Worm (Caenorhabditis elegans): Measurements from ENCODE around the gene mrps-22.

mrps-22 gene

DNA sequence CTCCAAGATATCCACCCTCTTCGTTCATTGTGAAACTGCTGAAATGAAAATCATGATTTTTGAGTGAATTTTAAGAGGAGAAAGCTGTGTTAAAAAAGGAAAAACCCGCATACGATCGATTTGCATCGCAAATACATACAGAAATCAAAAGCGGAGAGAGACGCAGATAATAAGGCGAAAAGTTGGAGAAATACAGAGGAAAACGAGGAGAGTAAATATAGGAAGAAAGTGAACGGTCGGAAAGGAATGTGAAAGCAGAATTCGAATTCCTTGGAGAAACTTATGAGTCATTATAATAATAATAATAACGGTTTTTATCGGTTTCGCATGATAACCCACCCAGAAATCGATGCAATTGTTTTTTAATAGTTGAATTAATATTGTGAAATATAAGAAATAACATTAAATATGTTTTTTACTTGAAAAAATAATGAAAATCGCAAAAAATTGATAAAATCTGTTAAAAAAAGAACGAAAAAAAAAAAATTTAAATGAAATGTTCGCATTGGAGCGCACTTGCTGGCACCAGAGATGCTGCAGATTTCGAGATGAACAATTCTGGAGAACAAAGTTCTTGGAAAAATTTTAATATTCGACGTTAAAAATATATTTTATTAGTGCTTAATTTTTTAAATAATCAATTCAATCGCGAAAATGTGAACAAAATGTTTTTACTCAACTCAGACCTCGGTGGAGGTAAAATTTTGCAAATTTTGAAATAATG, 25.0 kb downstream of the mrps-22 start, which contains the start of gene ccm-3 (continued):
- TF ChIP-seq nhr-84 (tag; optimal IDR thresholded peaks at IDR 0.05) (no peak), nhr-19 (GFP tag; conservative IDR thresholded peaks at IDR 0.05) (0 out of 2 replicates have a peak, but pooled peaks have one; percentile 22), C16A3.4 (tag; optimal IDR thresholded peaks at IDR 0.05) (peak; percentile 50), F16B12.6 (tag; optimal IDR thresholded peaks at IDR 0.05) (peak; percentile 3), Y116A8C.19 (tag; optimal IDR thresholded peaks at IDR 0.05; ENCODE audit: borderline replicate concordance) (no peak), ztf-11 (tag; optimal IDR thresholded peaks at IDR 0.05) (no peak), isw-1 (GFP tag; IDR thresholded peaks at IDR 0.05) (no peak; the same call in 1 of the 2 replicates), ceh-82 (tag; optimal IDR thresholded peaks at IDR 0.05) (peak in 2 of 3 experiments; percentile 15 to 54), ceh-90 (tag; optimal IDR thresholded peaks at IDR 0.05) (no peak), lin-14 (GFP tag; optimal IDR thresholded peaks at IDR 0.05) (peak; percentile 63), nhr-237 (tag; optimal IDR thresholded peaks at IDR 0.05) (no peak), ces-1 (GFP tag; optimal IDR thresholded peaks at IDR 0.05) (no peak), xbp-1 (tag; optimal IDR thresholded peaks at IDR 0.05) (peak; percentile 23), nhr-47 (tag; optimal IDR thresholded peaks at IDR 0.05) (peak; percentile 30), blmp-1 (tag; optimal IDR thresholded peaks at IDR 0.05) (peak; percentile 98), unc-86 (tag; optimal IDR thresholded peaks at IDR 0.05) (peak; percentile 1), efl-1 (optimal IDR thresholded peaks at IDR 0.05) (peak; percentile 43 to 52), efl-1 (GFP tag; optimal IDR thresholded peaks at IDR 0.05 in 1 of 2) (peak in 1 of 2 experiments; percentile 45), rnt-1 (tag; optimal IDR thresholded peaks at IDR 0.05) (peak; percentile 42), unc-62 (GFP tag; optimal IDR thresholded peaks at IDR 0.05) (no peak)

DNA sequence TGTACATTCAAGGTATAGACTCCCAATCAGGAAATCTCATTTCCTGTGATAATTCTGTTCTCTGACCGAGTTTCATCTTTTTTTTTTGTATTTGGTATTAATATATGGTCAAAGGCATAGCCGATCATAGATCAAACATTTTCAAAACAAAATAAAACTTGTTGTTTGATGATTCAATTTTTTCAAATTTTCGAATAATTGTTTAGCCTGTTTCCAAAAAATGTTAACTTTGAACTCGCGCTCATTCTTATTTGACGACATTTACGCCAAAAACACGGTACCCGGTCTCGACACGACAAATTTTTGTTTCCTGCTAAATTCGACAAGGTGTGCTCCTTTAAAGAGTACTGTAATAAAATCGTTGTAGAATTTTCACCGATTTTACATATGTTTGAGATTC, 26.4 kb downstream of the mrps-22 start:
- TF ChIP-seq pag-3 (tag; optimal IDR thresholded peaks at IDR 0.05; ENCODE audit: borderline replicate concordance, insufficient read depth): no peak
- TF ChIP-seq efl-1 (optimal IDR thresholded peaks at IDR 0.05): no peak
- TF ChIP-seq efl-1 (GFP tag; optimal IDR thresholded peaks at IDR 0.05 in 1 of 2): peak in 1 of 2 experiments; percentile 65

DNA sequence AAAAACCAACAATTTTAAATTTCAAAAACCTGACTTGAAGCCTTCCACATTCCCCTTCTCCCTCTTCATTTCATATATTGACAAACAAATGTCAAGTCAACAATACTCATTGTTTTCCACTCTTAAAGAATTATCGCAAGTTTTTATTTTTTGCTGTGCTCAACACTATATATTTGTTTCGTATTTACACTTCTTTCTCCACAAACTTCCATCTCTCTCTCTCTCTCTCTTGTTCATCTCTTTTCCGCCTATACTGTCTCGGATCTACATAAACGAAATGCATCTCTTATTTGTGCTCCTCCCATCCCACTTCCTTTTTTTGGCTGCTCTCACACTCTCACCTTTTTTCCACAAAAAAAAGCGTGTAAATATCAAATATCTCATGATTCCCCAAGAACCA, 30.3 kb downstream of the mrps-22 start, which contains the start of gene C14A4.12:
TSS of gene C14A4.12 (plus strand) at position 301 of the 400 bp plus-strand sequence.
- no peak for TF ChIP-seq fkh-8 (tag; optimal IDR thresholded peaks at IDR 0.05)
- TF ChIP-seq hpl-2 (GFP tag; optimal IDR thresholded peaks at IDR 0.05): no peak
- TF ChIP-seq nhr-90 (tag; optimal IDR thresholded peaks at IDR 0.05; ENCODE audit: poor library complexity): no peak
- TF ChIP-seq fkh-10 (GFP tag; optimal IDR thresholded peaks at IDR 0.05): no peak
- TF ChIP-seq swsn-7 (tag; optimal IDR thresholded peaks at IDR 0.05): no peak
- TF ChIP-seq unc-62 (GFP tag; optimal IDR thresholded peaks at IDR 0.05): no peak
- no peak for TF ChIP-seq tbx-2 (tag; optimal IDR thresholded peaks at IDR 0.05)
- no peak for TF ChIP-seq ets-5 (GFP tag; IDR thresholded peaks at IDR 0.05)
- no peak for TF ChIP-seq unc-130 (tag; optimal IDR thresholded peaks at IDR 0.05)
- TF ChIP-seq snu-23 (GFP tag; optimal IDR thresholded peaks at IDR 0.05): no peak
- TF ChIP-seq blmp-1 (tag; optimal IDR thresholded peaks at IDR 0.05): no peak
- no peak for TF ChIP-seq nhr-47 (tag; optimal IDR thresholded peaks at IDR 0.05)
- TF ChIP-seq dpl-1 (GFP tag; optimal IDR thresholded peaks at IDR 0.05): no peak
- TF ChIP-seq skn-1 (tag; optimal IDR thresholded peaks at IDR 0.05): no peak
- no peak for TF ChIP-seq isw-1 (GFP tag; IDR thresholded peaks at IDR 0.05)

DNA sequence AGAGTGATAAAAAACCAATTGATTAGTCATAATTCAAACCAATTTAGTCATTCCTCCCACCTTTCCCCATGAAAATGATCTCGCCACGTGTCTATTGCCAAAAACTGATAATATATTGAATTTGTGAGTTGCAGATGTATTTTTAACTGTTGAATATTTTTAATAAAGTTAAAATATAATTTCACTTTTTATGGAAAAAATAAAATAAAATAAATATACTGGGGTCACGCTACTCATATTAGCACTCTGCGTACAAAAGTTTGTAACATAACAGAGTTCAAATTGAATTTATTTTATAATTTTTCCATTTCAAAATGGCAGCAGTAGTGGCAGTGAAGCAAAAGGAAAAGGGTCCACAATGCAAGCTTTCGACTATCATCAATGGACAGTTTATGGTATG, 35.7 kb downstream of the mrps-22 start, which contains the start of gene C14A4.13:
TSS of gene C14A4.13 (plus strand) at position 301 of the 400 bp plus-strand sequence.
- TF ChIP-seq sup-37 (GFP tag; optimal IDR thresholded peaks at IDR 0.05): no peak
- no peak for TF ChIP-seq sptf-1 (tag; optimal IDR thresholded peaks at IDR 0.05)
- no peak for TF ChIP-seq nhr-77 (tag; optimal IDR thresholded peaks at IDR 0.05)
- TF ChIP-seq unc-30 (tag; optimal IDR thresholded peaks at IDR 0.05): no peak
- no peak for TF ChIP-seq fkh-10 (GFP tag; optimal IDR thresholded peaks at IDR 0.05)
- no peak for TF ChIP-seq sox-4 (tag; optimal IDR thresholded peaks at IDR 0.05)
- no peak for TF ChIP-seq ztf-11 (tag; optimal IDR thresholded peaks at IDR 0.05)
- TF ChIP-seq pag-3 (tag; optimal IDR thresholded peaks at IDR 0.05; ENCODE audit: borderline replicate concordance, insufficient read depth): no peak
- TF ChIP-seq ceh-88 (GFP tag; IDR thresholded peaks at IDR 0.05): no peak
- TF ChIP-seq fkh-4 (tag; optimal IDR thresholded peaks at IDR 0.05; ENCODE audit: borderline replicate concordance): no peak
- no peak for TF ChIP-seq lin-15B (tag; optimal IDR thresholded peaks at IDR 0.05)
- no peak for TF ChIP-seq swsn-7 (tag; optimal IDR thresholded peaks at IDR 0.05)
- TF ChIP-seq rnt-1 (tag; optimal IDR thresholded peaks at IDR 0.05): no peak
- no peak for TF ChIP-seq lin-13 (GFP tag; optimal IDR thresholded peaks at IDR 0.05)
